Worm (Caenorhabditis elegans): ENCODE results near the gene hsp-12.2.

The hsp-12.2 gene

DNA sequence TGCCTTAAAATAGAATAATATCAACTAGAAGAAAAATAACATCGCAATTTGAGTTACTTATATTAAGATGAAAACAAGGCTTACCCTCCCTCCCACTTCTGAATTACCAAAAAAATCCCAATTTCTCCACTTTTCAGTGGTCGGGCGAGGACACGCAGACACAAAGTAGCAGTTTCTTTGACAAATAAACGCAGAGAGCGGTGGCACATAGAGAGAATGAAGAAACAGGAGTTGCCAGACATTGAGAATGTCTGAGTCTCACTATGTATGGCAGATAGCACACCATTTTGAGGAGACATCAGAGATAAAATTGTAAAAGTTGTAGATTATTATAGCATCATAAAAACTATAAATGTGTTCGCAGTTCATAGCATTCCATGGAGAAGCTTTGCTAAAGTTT lies 12.6 kb upstream of the hsp-12.2 start:
- TF ChIP-seq mml-1 (tag; optimal IDR thresholded peaks at IDR 0.05) (no peak), nhr-25 (tag; optimal IDR thresholded peaks at IDR 0.05) (peak; percentile 64), nhr-12 (tag; optimal IDR thresholded peaks at IDR 0.05) (no peak), nhr-67 (tag; optimal IDR thresholded peaks at IDR 0.05) (no peak), nhr-28 (tag; optimal IDR thresholded peaks at IDR 0.05) (no peak), nfya-1 (tag; optimal IDR thresholded peaks at IDR 0.05; ENCODE audit: insufficient read depth) (peak; percentile 76), sea-2 (GFP tag; optimal IDR thresholded peaks at IDR 0.05) (no peak), skn-1 (tag; optimal IDR thresholded peaks at IDR 0.05) (peak; percentile 24), ceh-9 (tag; optimal IDR thresholded peaks at IDR 0.05) (no peak), ztf-4 (tag; optimal IDR thresholded peaks at IDR 0.05) (no peak), hmg-11 (tag; optimal IDR thresholded peaks at IDR 0.05) (peak; percentile 65), ztf-11 (tag; optimal IDR thresholded peaks at IDR 0.05) (no peak), jun-1 (tag; optimal IDR thresholded peaks at IDR 0.05) (peak; percentile 1), ceh-28 (tag; optimal IDR thresholded peaks at IDR 0.05) (peak; percentile 23), ceh-82 (tag; optimal IDR thresholded peaks at IDR 0.05) (no peak), R02D3.7 (tag; optimal IDR thresholded peaks at IDR 0.05) (no peak), lin-15B (tag; optimal IDR thresholded peaks at IDR 0.05) (peak; percentile 20), snpc-4 (tag; optimal IDR thresholded peaks at IDR 0.05) (no peak), elt-3 (tag; optimal IDR thresholded peaks at IDR 0.05) (no peak), lsy-12 (tag; optimal IDR thresholded peaks at IDR 0.05) (no peak), elt-2 (tag; optimal IDR thresholded peaks at IDR 0.05) (peak; percentile 52), lin-39 (tag; optimal IDR thresholded peaks at IDR 0.05) (peak; percentile 43), nhr-237 (tag; optimal IDR thresholded peaks at IDR 0.05) (no peak), nhr-23 (tag; optimal IDR thresholded peaks at IDR 0.05) (peak; percentile 35), ceh-16 (tag; optimal IDR thresholded peaks at IDR 0.05) (no peak), pqm-1 (tag; optimal IDR thresholded peaks at IDR 0.05) (peak; percentile 49), fkh-10 (GFP tag; optimal IDR thresholded peaks at IDR 0.05) (no peak), nhr-11 (tag; optimal IDR thresholded peaks at IDR 0.05) (no peak), fkh-2 (tag; optimal IDR thresholded peaks at IDR 0.05) (no peak), unc-39 (tag; optimal IDR thresholded peaks at IDR 0.05) (no peak), nhr-76 (tag; optimal IDR thresholded peaks at IDR 0.05) (no peak), mdl-1 (tag; optimal IDR thresholded peaks at IDR 0.05) (peak; percentile 6), pha-4 (tag; optimal IDR thresholded peaks at IDR 0.05) (peak; percentile 84), elt-1 (tag; optimal IDR thresholded peaks at IDR 0.05) (no peak), nhr-77 (tag; optimal IDR thresholded peaks at IDR 0.05) (peak; percentile 6), egl-5 (tag; optimal IDR thresholded peaks at IDR 0.05) (peak; percentile 68)

ce11 chrIII:8126978-8127377 lies 10.9 kb upstream of the hsp-12.2 start:
- TF ChIP-seq fkh-2 (tag; optimal IDR thresholded peaks at IDR 0.05): no peak
- TF ChIP-seq skn-1 (tag; optimal IDR thresholded peaks at IDR 0.05): no peak
- TF ChIP-seq nhr-23 (tag; optimal IDR thresholded peaks at IDR 0.05): no peak
- no peak for TF ChIP-seq ceh-82 (tag; optimal IDR thresholded peaks at IDR 0.05)
- peak; percentile 76 for TF ChIP-seq lin-39 (tag; optimal IDR thresholded peaks at IDR 0.05)
- TF ChIP-seq pha-4 (tag; optimal IDR thresholded peaks at IDR 0.05): peak; percentile 38
- TF ChIP-seq hmg-11 (tag; optimal IDR thresholded peaks at IDR 0.05): peak; percentile 87
- TF ChIP-seq nfya-1 (tag; optimal IDR thresholded peaks at IDR 0.05; ENCODE audit: insufficient read depth): peak; percentile 55
- TF ChIP-seq nhr-12 (tag; optimal IDR thresholded peaks at IDR 0.05): no peak
- no peak for TF ChIP-seq nhr-67 (tag; optimal IDR thresholded peaks at IDR 0.05)

- TF ChIP-seq skn-1 (tag; optimal IDR thresholded peaks at IDR 0.05): no peak
- no peak for TF ChIP-seq ZK546.5 (tag; optimal IDR thresholded peaks at IDR 0.05)
- TF ChIP-seq ama-1 (optimal IDR thresholded peaks at IDR 0.05): no peak
- no peak for TF ChIP-seq nfya-1 (tag; optimal IDR thresholded peaks at IDR 0.05; ENCODE audit: insufficient read depth)
- no peak for TF ChIP-seq ztf-4 (tag; optimal IDR thresholded peaks at IDR 0.05)
- TF ChIP-seq nhr-43 (tag; optimal IDR thresholded peaks at IDR 0.05; ENCODE audit: poor library complexity, severe bottlenecking): no peak
- no peak for TF ChIP-seq lin-39 (tag; optimal IDR thresholded peaks at IDR 0.05)
These were observed 8.7 kb upstream of the hsp-12.2 start for ce11 chrIII:8129195-8129594.

Measured in whole organism, L3 larva.